Worm (Caenorhabditis elegans) whole organism, L4 larva: Measurements from ENCODE around the gene dlc-1.

Experiments
- T20F7.1 ChIP-seq: fragments of 200-800 bp; sonication (Bioruptor generic); optimal IDR thresholded peaks from 2 replicates; lab custom pipeline; 2018; ENCODE audit warnings: mild to moderate bottlenecking, missing genetic modification characterization, missing compliant biosample characterization
- Y48G9A.11 ChIP-seq: fragments of 200-800 bp; sonication (Bioruptor generic); IDR thresholded peaks from 2 replicates; pipeline ENCODE4 v1.3.6; 2022; ENCODE audit warnings: missing genetic modification reagents, missing genetic modification characterization, missing compliant biosample characterization
- ZK546.5 ChIP-seq, 2 experiments: sonication (generic microtip); optimal IDR thresholded peaks; 2 replicates each; lab custom pipeline; 2017; ENCODE audit warnings: missing biosample characterization in 2 of 2, missing genetic modification characterization in 2 of 2
- fos-1 ChIP-seq: fragments of 150-350 bp; optimal IDR thresholded peaks from 2 replicates; lab custom pipeline; 2014; ENCODE audit warnings: missing biosample characterization, missing genetic modification characterization
- nhr-11 ChIP-seq: fragments of 150-350 bp; optimal IDR thresholded peaks from 2 replicates; lab custom pipeline; 2014; ENCODE audit warnings: missing biosample characterization, missing genetic modification characterization
- nhr-77 ChIP-seq: fragments of 150-350 bp; optimal IDR thresholded peaks from 2 replicates; lab custom pipeline; 2014; ENCODE audit warnings: missing biosample characterization, missing genetic modification characterization
- snpc-4 ChIP-seq: fragments of 150-350 bp; optimal IDR thresholded peaks from 2 replicates; lab custom pipeline; 2014; ENCODE audit warnings: missing biosample characterization, missing genetic modification characterization
- unc-62 ChIP-seq, 3 experiments: fragments of 150-350 bp in 1 of 3; sonication (generic microtip); optimal IDR thresholded peaks in 2 of 3; peaks in 1 of 3; 1 replicate in 1 of 3; 2 replicates in 2 of 3; lab custom pipeline; 2014 to 2017; ENCODE audit warnings: missing biosample characterization in 3 of 3, missing genetic modification characterization in 3 of 3, missing genetic modification reagents in 3 of 3, missing genotype in 1 of 3
- zfp-3 ChIP-seq: fragments of 200-800 bp; sonication (Bioruptor generic); conservative IDR thresholded peaks from 2 replicates; pipeline ENCODE4 v1.3.6; 2022; ENCODE audit warnings: missing genetic modification reagents, missing genetic modification characterization, missing compliant biosample characterization

- TF ChIP-seq zfp-3 (GFP tag; lab: Robert Waterston, UW) (no peak), snpc-4 (no peak), nhr-77 (tag; lab: Kevin White, UChicago) (no peak), T20F7.1 (GFP tag; lab: Kevin White, UChicago) (no peak), ZK546.5 (tag; optimal IDR thresholded peaks at IDR 0.05; lab: Kevin White, UChicago) (no peak), nhr-11 (no peak), Y48G9A.11 (GFP tag; lab: Robert Waterston, UW) (no peak), unc-62 (GFP tag; optimal IDR thresholded peaks at IDR 0.05 in 1 of 2; lab: Kevin White, UChicago) (no peak), unc-62 (tag; optimal IDR thresholded peaks at IDR 0.05; lab: Kevin White, UChicago) (no peak), fos-1 (tag; lab: Kevin White, UChicago) (no peak)
Measured at ce11 chrIII:6476380-6476779, 12.8 kb upstream of the dlc-1 start.
